Fruit fly (Drosophila melanogaster) Kc167 (cell line): ENCODE data around the gene CG6142.

Source experiments
- Myc ChIP-seq: fragments of >200 bp; optimal IDR thresholded peaks from 2 replicates; lab custom pipeline; 2017; ENCODE audit warnings: missing external identifiers
- h ChIP-seq: fragments of >200 bp; optimal IDR thresholded peaks from 3 replicates; lab custom pipeline; 2018; ENCODE audit warnings: missing external identifiers
- ttk ChIP-seq: sonication (Bioruptor generic); optimal IDR thresholded peaks from 2 replicates; lab custom pipeline; 2017; ENCODE audit warnings: missing external identifiers

DNA sequence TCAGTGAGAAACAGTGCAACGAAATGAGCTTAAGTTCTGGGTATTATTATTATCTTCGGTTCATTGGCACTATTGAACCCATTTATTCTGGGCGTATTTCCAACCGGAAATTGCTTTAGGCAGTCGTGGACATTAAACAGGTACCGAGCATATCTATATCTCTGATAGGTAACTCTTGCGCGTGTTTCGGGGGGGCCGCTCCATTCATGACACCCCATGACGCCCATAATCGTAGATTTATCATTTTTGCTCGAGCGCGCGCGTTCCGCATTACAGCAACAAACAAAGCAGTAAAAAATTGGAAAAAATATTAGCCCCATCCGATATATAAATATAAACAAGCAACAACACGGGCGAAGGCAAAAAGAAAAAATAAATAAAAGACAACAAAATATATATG lies 24.5 kb upstream of the CG6142 start:
- no peak for TF ChIP-seq h
- no peak for TF ChIP-seq Myc (lab: Kevin White, UChicago)
- no peak for TF ChIP-seq ttk (lab: Kevin White, UChicago)
